Worm (Caenorhabditis elegans) whole organism, early embryonic: Measurements from ENCODE around the gene Y75B12B.3.

Experiments
- aly-1 ChIP-seq: sonication (generic microtip); optimal IDR thresholded peaks from 2 replicates; lab custom pipeline; 2016; ENCODE audit warnings: missing genetic modification characterization, missing compliant biosample characterization
- ama-1 ChIP-seq: fragments of 150-350 bp; optimal IDR thresholded peaks from 2 replicates; lab custom pipeline; 2014
- ets-7 ChIP-seq: sonication (generic microtip); optimal IDR thresholded peaks from 2 replicates; lab custom pipeline; 2016; ENCODE audit warnings: missing genotype, missing genetic modification characterization, missing compliant biosample characterization
- flt-1 ChIP-seq: fragments of 200-800 bp; sonication (Bioruptor generic); IDR thresholded peaks from 2 replicates; pipeline ENCODE4 v1.3.6; 2022; ENCODE audit warnings: missing genetic modification characterization, missing compliant biosample characterization
- hmg-4 ChIP-seq: fragments of 200-800 bp; sonication (Bioruptor generic); optimal IDR thresholded peaks from 2 replicates; lab custom pipeline; 2018; ENCODE audit warnings: mild to moderate bottlenecking, missing genetic modification characterization, missing compliant biosample characterization
- hnd-1 ChIP-seq: sonication (generic microtip); optimal IDR thresholded peaks from 2 replicates; lab custom pipeline; 2016; ENCODE audit warnings: missing genetic modification characterization, missing compliant biosample characterization
- pes-1 ChIP-seq: fragments of 200-800 bp; sonication (Bioruptor generic); IDR thresholded peaks from 2 replicates; pipeline ENCODE4 v1.3.6; 2022; ENCODE audit warnings: missing genetic modification reagents, missing genetic modification characterization, missing compliant biosample characterization
- scrt-1 ChIP-seq: fragments of 200-800 bp; sonication (Bioruptor generic); IDR thresholded peaks from 2 replicates; pipeline ENCODE4 v1.3.6; 2022; ENCODE audit warnings: missing genetic modification characterization, missing compliant biosample characterization
- sea-1 ChIP-seq: fragments of 200-800 bp; sonication (Bioruptor generic); conservative IDR thresholded peaks from 2 replicates; pipeline ENCODE4 v1.3.6; 2022; ENCODE audit warnings: missing genetic modification characterization, missing compliant biosample characterization
- tbx-11 ChIP-seq: fragments of 200-800 bp; sonication (Bioruptor generic); IDR thresholded peaks from 2 replicates; pipeline ENCODE4 v1.3.6; 2022; ENCODE audit warnings: missing genetic modification characterization, missing compliant biosample characterization
- tra-4 ChIP-seq: sonication (generic microtip); optimal IDR thresholded peaks from 2 replicates; lab custom pipeline; 2017; ENCODE audit warnings: missing genetic modification characterization, missing compliant biosample characterization

DNA sequence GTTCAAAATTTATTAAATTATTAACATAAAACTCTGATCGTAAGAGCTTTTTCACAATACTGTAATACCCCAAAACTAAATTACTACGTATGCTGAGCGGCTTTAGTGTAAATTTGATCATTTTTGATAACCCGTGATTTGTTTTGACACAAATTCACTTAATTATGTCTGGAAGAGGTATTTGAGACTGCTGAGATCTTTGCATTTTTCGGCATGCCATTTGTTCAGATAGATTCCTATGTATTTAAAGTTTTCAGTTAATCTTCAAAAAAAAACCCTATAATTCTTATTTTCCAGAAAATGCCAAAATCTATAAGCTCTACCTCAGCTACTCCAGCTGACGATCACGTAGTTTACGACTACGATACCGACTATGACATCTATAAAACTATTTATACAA is 44.2 kb upstream of the Y75B12B.3 start, which contains the start of gene srw-15:
- no peak for TF ChIP-seq ama-1 (lab: Kevin White, UChicago)
- no peak for TF ChIP-seq aly-1 (tag; lab: Kevin White, UChicago)
- no peak for TF ChIP-seq sea-1 (GFP tag; lab: Robert Waterston, UW)
- TF ChIP-seq ets-7 = no peak
- TF ChIP-seq tra-4 (tag; lab: Kevin White, UChicago) = no peak
- TF ChIP-seq pes-1 (GFP tag; lab: Robert Waterston, UW) = no peak
- TF ChIP-seq flt-1 (GFP tag; lab: Robert Waterston, UW) = no peak
- TF ChIP-seq scrt-1 = no peak
- TF ChIP-seq hmg-4 (GFP tag; lab: Kevin White, UChicago) = no peak
- no peak for TF ChIP-seq tbx-11 (GFP tag; lab: Robert Waterston, UW)
- no peak for TF ChIP-seq hnd-1
